Worm (Caenorhabditis elegans) whole organism, L4/young adult: ENCODE results near the gene daf-15.

Experiments
- W03F9.2 ChIP-seq: fragments of 150-350 bp; optimal IDR thresholded peaks from 2 replicates; lab custom pipeline; 2014; ENCODE audit warnings: missing biosample characterization, missing genetic modification characterization
- dao-5 ChIP-seq: sonication (generic microtip); optimal IDR thresholded peaks from 2 replicates; lab custom pipeline; 2016; ENCODE audit warnings: missing genotype, missing genetic modification characterization, moderate library complexity, missing compliant biosample characterization
- him-1 ChIP-seq: sonication (generic microtip); optimal IDR thresholded peaks from 2 replicates; lab custom pipeline; 2016; ENCODE audit warnings: missing genotype, missing genetic modification reagents, missing genetic modification characterization, missing compliant biosample characterization

- TF ChIP-seq W03F9.2 (tag; lab: Kevin White, UChicago) (peak; percentile 22), him-1 (tag; lab: Kevin White, UChicago) (no peak), dao-5 (no peak)
These were observed 44.4 kb upstream of the daf-15 start, which contains the start of gene vps-26 for ce11 chrIV:9341591-9341990.
